Fruit fly (Drosophila melanogaster) Kc167 (cell line): Measurements from ENCODE around the gene CG32344.

Experiments
- Myc ChIP-seq: fragments of >200 bp; optimal IDR thresholded peaks from 2 replicates; lab custom pipeline; 2017; ENCODE audit warnings: missing external identifiers
- Sin3A ChIP-seq: fragments of >200 bp; optimal IDR thresholded peaks from 2 replicates; lab custom pipeline; 2018; ENCODE audit warnings: missing external identifiers
- insv ChIP-seq: fragments of >200 bp; optimal IDR thresholded peaks from 3 replicates; lab custom pipeline; 2018; ENCODE audit warnings: missing external identifiers
- psq ChIP-seq: fragments of >200 bp; optimal IDR thresholded peaks from 2 replicates; lab custom pipeline; 2017; ENCODE audit warnings: missing external identifiers
- ttk ChIP-seq: sonication (Bioruptor generic); optimal IDR thresholded peaks from 2 replicates; lab custom pipeline; 2017; ENCODE audit warnings: missing external identifiers

DNA sequence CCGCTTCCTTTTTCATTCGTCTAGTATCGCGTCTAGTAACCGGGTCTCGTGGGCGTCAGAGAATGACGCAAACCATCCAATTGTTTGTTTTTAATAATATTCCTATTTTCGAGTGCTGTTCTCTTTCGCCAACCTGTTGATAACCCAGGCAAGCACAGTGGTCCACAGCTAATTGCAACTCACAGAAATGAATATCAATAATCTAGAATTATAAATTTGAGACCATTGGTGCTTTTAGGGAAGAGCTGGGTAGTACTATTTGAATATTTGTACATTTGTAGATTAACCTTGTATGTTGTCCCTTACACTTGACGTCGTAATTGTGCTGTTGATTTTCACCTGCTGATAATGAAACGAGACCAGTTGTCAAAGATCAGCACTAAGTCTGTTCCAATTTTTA lies 25.2 kb upstream of the CG32344 start:
- TF ChIP-seq ttk (lab: Kevin White, UChicago) (no peak), psq (lab: Kevin White, UChicago) (no peak), Sin3A (lab: Kevin White, UChicago) (no peak), Myc (lab: Kevin White, UChicago) (no peak), insv (lab: Kevin White, UChicago) (no peak)
